Worm (Caenorhabditis elegans): ENCODE data around the gene pals-16.
"Not testable (repeated sequence)": the region's sequence is repeated elsewhere in the genome, so short reads cannot be mapped to it uniquely, and the experiment has no call there.

ce11 chrIII:1377903-1378302, 21.9 kb upstream of the pals-16 start, which contains the start of gene pals-40:
- TF ChIP-seq sdc-2 (tag; optimal IDR thresholded peaks at IDR 0.05); pha-4 (tag; optimal IDR thresholded peaks at IDR 0.05); F13H6.1 (tag; optimal IDR thresholded peaks at IDR 0.05); pat-9 (tag; optimal IDR thresholded peaks at IDR 0.05); pag-3 (tag; optimal IDR thresholded peaks at IDR 0.05; ENCODE audit: borderline replicate concordance); pros-1 (tag; optimal IDR thresholded peaks at IDR 0.05); ceh-48 (tag; optimal IDR thresholded peaks at IDR 0.05); ceh-14 (tag; optimal IDR thresholded peaks at IDR 0.05); hlh-30 (tag; optimal IDR thresholded peaks at IDR 0.05; ENCODE audit: insufficient read depth); ceh-34 (tag; optimal IDR thresholded peaks at IDR 0.05); dmd-4 (tag; optimal IDR thresholded peaks at IDR 0.05; ENCODE audit: borderline replicate concordance): not testable (repeated sequence)
